Worm (Caenorhabditis elegans): ENCODE results near the gene T08G5.15.
"Not testable (repeated sequence)": the region's sequence is repeated elsewhere in the genome, so short reads cannot be mapped to it uniquely, and the experiment has no call there.

T08G5.15 gene

DNA sequence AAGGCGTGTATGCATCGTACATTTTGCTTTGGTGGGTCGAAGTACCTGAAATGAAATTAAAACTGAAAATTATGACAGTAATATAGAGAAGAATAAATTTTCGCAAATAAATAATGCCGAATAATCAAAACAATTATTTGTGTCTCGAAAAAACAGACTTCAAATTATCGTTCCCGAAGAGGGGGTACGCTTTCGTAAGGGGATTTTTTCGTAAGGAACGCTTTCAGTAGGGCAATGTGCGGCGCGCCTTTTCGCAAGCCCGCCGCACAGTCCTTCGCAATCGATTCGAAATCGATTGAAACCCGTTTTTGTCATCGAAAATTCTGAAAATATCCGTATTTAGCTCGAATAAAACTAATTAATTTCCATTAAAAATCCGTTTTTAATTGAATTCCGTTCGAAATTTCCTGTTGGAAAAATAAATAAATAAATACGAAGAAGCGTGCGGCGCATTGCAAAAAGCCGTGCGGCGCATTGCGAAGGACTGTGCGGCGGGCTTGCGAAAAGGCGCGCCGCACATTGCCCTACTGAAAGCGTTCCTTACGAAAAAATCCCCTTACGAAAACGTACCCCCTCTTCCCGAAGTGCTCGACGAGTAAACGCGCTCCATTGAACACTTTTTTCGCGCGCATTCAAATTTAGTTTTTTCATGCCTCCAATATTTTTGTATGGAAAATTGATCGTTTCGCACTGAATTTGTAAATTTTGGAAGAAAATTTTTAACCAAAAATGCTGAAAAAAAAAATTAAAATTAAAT lies 15.5 kb upstream of the T08G5.15 start, which contains the start of gene vps-39 (continued):
- TF ChIP-seq ZK185.1 (tag; optimal IDR thresholded peaks at IDR 0.05; ENCODE audit: poor library complexity, severe bottlenecking) (peak; percentile 15), Y79H2A.3 (GFP tag; conservative IDR thresholded peaks at IDR 0.05) (peak; percentile 82; the same call in 1 of the 2 replicates), B0019.2 (GFP tag; conservative IDR thresholded peaks at IDR 0.05) (peak; percentile 81), attf-5 (GFP tag; optimal IDR thresholded peaks at IDR 0.05) (peak; percentile 69), hmg-1.2 (GFP tag; IDR thresholded peaks at IDR 0.05) (peak; percentile 82), dox-1 (GFP tag; IDR thresholded peaks at IDR 0.05) (peak; percentile 99), ceh-91 (GFP tag; IDR thresholded peaks at IDR 0.05) (peak; percentile 97), madf-6 (GFP tag; IDR thresholded peaks at IDR 0.05) (peak; percentile 94), B0336.3 (GFP tag; IDR thresholded peaks at IDR 0.05) (0 out of 2 replicates have a peak, but pooled peaks have one; percentile 39), Y67H2A.10 (GFP tag; conservative IDR thresholded peaks at IDR 0.05) (peak; percentile 91), ztf-25 (GFP tag; IDR thresholded peaks at IDR 0.05) (peak; percentile 91), lir-1 (GFP tag; conservative IDR thresholded peaks at IDR 0.05) (peak; percentile 69), egl-18 (GFP tag; IDR thresholded peaks at IDR 0.05) (0 out of 2 replicates have a peak, but pooled peaks have one; percentile 35), C17E4.6 (GFP tag; IDR thresholded peaks at IDR 0.05) (peak; percentile 94), lin-54 (GFP tag; optimal IDR thresholded peaks at IDR 0.05) (peak; percentile 69), rpc-1 (optimal IDR thresholded peaks at IDR 0.05) (peak; percentile 23), pbrm-1 (GFP tag; IDR thresholded peaks at IDR 0.05) (peak; percentile 98), athp-1 (tag; optimal IDR thresholded peaks at IDR 0.05) (peak; percentile 27), bed-2 (GFP tag; IDR thresholded peaks at IDR 0.05) (peak; percentile 87), ztf-26 (tag; optimal IDR thresholded peaks at IDR 0.05) (peak; percentile 25), D2030.7 (GFP tag; IDR thresholded peaks at IDR 0.05) (peak; percentile 98), nhr-80 (tag; optimal IDR thresholded peaks at IDR 0.05) (peak; percentile 22), ekl-4 (GFP tag; IDR thresholded peaks at IDR 0.05) (peak; percentile 96), egl-44 (GFP tag; IDR thresholded peaks at IDR 0.05) (peak; percentile 92), madf-3 (GFP tag; IDR thresholded peaks at IDR 0.05) (peak; percentile 80; the same call in 1 of the 2 replicates), nfyb-1 (GFP tag; IDR thresholded peaks at IDR 0.05) (peak; percentile 97), hmg-20 (GFP tag; IDR thresholded peaks at IDR 0.05) (peak; percentile 86)
- not testable (repeated sequence) for TF ChIP-seq rpc-1 (tag; optimal IDR thresholded peaks at IDR 0.05)

DNA sequence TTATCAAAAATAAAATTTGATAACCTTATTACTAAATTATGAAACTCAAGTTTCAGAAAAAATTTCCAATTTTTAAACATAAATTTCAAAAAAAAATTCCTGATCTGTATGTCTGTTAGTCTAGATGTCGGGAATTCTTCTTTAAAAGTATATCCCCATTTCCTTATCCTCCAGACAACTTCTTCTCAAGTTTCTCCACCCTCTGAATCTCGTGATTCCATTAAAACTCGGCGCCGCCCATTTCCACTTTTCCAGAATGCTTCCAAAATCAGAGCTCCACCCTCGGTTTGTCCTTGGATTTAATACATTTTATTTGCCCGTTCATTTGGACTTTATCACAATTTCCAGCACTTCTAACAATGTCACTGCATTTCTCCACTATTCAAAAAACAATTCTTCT lies 10.7 kb upstream of the T08G5.15 start, which contains the start of gene ins-10:
TSS of gene ins-10 (plus strand) at position 301 of the 400 bp plus-strand sequence.
- TF ChIP-seq ceh-91 (GFP tag; IDR thresholded peaks at IDR 0.05): no peak
- TF ChIP-seq gei-17 (GFP tag; optimal IDR thresholded peaks at IDR 0.05): no peak
- no peak for TF ChIP-seq C17E4.6 (GFP tag; IDR thresholded peaks at IDR 0.05)
- no peak for TF ChIP-seq rpc-1 (optimal IDR thresholded peaks at IDR 0.05)
- TF ChIP-seq rpc-1 (tag; optimal IDR thresholded peaks at IDR 0.05): no peak
- TF ChIP-seq lin-26 (GFP tag; IDR thresholded peaks at IDR 0.05): no peak
- TF ChIP-seq bed-2 (GFP tag; IDR thresholded peaks at IDR 0.05): no peak
- no peak for TF ChIP-seq F33H1.4 (GFP tag; IDR thresholded peaks at IDR 0.05)
- TF ChIP-seq ceh-58 (GFP tag; IDR thresholded peaks at IDR 0.05): no peak
- TF ChIP-seq nhr-120 (GFP tag; IDR thresholded peaks at IDR 0.05): no peak
- no peak for TF ChIP-seq B0261.1 (tag; optimal IDR thresholded peaks at IDR 0.05)
- no peak for TF ChIP-seq ztf-3 (GFP tag; optimal IDR thresholded peaks at IDR 0.05)
- no peak for TF ChIP-seq him-1 (tag; optimal IDR thresholded peaks at IDR 0.05)
- no peak for TF ChIP-seq tbp1 (GFP tag; optimal IDR thresholded peaks at IDR 0.05)
- TF ChIP-seq madf-10 (tag; optimal IDR thresholded peaks at IDR 0.05): no peak
- TF ChIP-seq lsy-27 (tag; optimal IDR thresholded peaks at IDR 0.05; ENCODE audit: borderline replicate concordance, insufficient read depth): no peak
- TF ChIP-seq ztf-28 (GFP tag; IDR thresholded peaks at IDR 0.05): no peak
- no peak for TF ChIP-seq ZK185.1 (tag; optimal IDR thresholded peaks at IDR 0.05; ENCODE audit: poor library complexity, severe bottlenecking)
- TF ChIP-seq let-526 (GFP tag; IDR thresholded peaks at IDR 0.05): no peak
- no peak for TF ChIP-seq K11D2.4 (GFP tag; IDR thresholded peaks at IDR 0.05)
- TF ChIP-seq egrh-3 (GFP tag; IDR thresholded peaks at IDR 0.05): no peak
